Fruit fly (Drosophila melanogaster) whole organism, prepupa: ENCODE results near the gene TfIIFalpha.

Experiments used
- CG15336 ChIP-seq: fragments of 200-800 bp; sonication (Bioruptor generic); IDR thresholded peaks from 2 replicates; pipeline ENCODE4 v1.3.6; 2022; ENCODE audit warnings: missing biosample characterization, missing genetic modification characterization
- CG1621 ChIP-seq: fragments of 200-800 bp; sonication (Bioruptor generic); optimal IDR thresholded peaks from 3 replicates; lab custom pipeline; 2018; ENCODE audit warnings: missing biosample characterization, mild to moderate bottlenecking, missing genetic modification characterization
- CG16779 ChIP-seq: fragments of 200-800 bp; sonication (Bioruptor generic); optimal IDR thresholded peaks from 3 replicates; lab custom pipeline; 2017; ENCODE audit warnings: missing biosample characterization, mild to moderate bottlenecking, missing genetic modification characterization
- CG31627 ChIP-seq: fragments of 200-800 bp; sonication (Bioruptor generic); optimal IDR thresholded peaks from 3 replicates; lab custom pipeline; 2016; ENCODE audit warnings: missing biosample characterization, missing genetic modification characterization
- CG6854 ChIP-seq: fragments of 200-800 bp; sonication (Bioruptor generic); optimal IDR thresholded peaks from 2 replicates; lab custom pipeline; 2017; ENCODE audit warnings: missing biosample characterization, mild to moderate bottlenecking, missing genetic modification characterization
- CG8632 ChIP-seq: fragments of 200-800 bp; sonication (Bioruptor generic); optimal IDR thresholded peaks from 3 replicates; lab custom pipeline; 2016; ENCODE audit warnings: missing biosample characterization, missing genetic modification characterization
- Gug ChIP-seq: fragments of 200-800 bp; sonication (Bioruptor generic); IDR thresholded peaks from 2 replicates; pipeline ENCODE4 v1.3.6; 2022; ENCODE audit warnings: missing biosample characterization, missing genetic modification characterization
- Lpt ChIP-seq: fragments of 200-800 bp; sonication (Bioruptor generic); optimal IDR thresholded peaks from 3 replicates; lab custom pipeline; 2016; ENCODE audit warnings: missing biosample characterization, missing genetic modification characterization
- OdsH ChIP-seq: fragments of 200-800 bp; sonication (Bioruptor generic); optimal IDR thresholded peaks from 3 replicates; lab custom pipeline; 2016; ENCODE audit warnings: missing biosample characterization, missing genetic modification characterization
- Sox102F ChIP-seq: fragments of 200-800 bp; sonication (Bioruptor generic); optimal IDR thresholded peaks from 2 replicates; lab custom pipeline; 2016; ENCODE audit warnings: missing biosample characterization, mild to moderate bottlenecking, missing genetic modification characterization
- Sox15 ChIP-seq: fragments of 200-800 bp; sonication (Bioruptor generic); optimal IDR thresholded peaks from 3 replicates; lab custom pipeline; 2016; ENCODE audit warnings: missing biosample characterization, missing genetic modification characterization
- fkh ChIP-seq: fragments of 200-800 bp; sonication (Bioruptor generic); optimal IDR thresholded peaks from 3 replicates; lab custom pipeline; 2017; ENCODE audit warnings: missing biosample characterization, mild to moderate bottlenecking, missing genetic modification characterization, moderate library complexity
- svp ChIP-seq: fragments of 200-800 bp; sonication (Bioruptor generic); peaks from one replicate; lab custom pipeline; 2016; ENCODE audit warnings: missing biosample characterization, missing genetic modification characterization

dm6 chr3R:6404174-6404573 lies 23.9 kb downstream of the TfIIFalpha start:
- TF ChIP-seq CG8632 (GFP tag; lab: Kevin White, UChicago) (peak; percentile 73), svp (GFP tag; lab: Kevin White, UChicago) (peak; percentile 84), CG31627 (GFP tag; lab: Kevin White, UChicago) (peak; percentile 79), CG6854 (no peak), Sox15 (GFP tag; lab: Kevin White, UChicago) (peak; percentile 55), Lpt (peak; percentile 72), CG1621 (peak; percentile 47), Sox102F (GFP tag; lab: Kevin White, UChicago) (peak; percentile 38), CG15336 (peak; percentile 91), OdsH (peak; percentile 76), Gug (peak; percentile 83), fkh (GFP tag; lab: Kevin White, UChicago) (peak; percentile 40), CG16779 (tag; lab: Kevin White, UChicago) (peak; percentile 53)
